Fruit fly (Drosophila melanogaster) whole organism, embryonic: ENCODE measurements around the gene SpdS.
A peak's percentile ranks its signal among the peaks of the same experiment; 100 is the strongest.

Source experiments
- C15 ChIP-seq: fragments of 200-800 bp; sonication (Bioruptor generic); IDR thresholded peaks from 3 replicates; pipeline ENCODE4 v1.3.6; 2022; ENCODE audit warnings: missing biosample characterization, missing genetic modification characterization
- CG11093 ChIP-seq: fragments of 200-800 bp; sonication (Bioruptor generic); IDR thresholded peaks from 3 replicates; pipeline ENCODE4 v1.3.6; 2022; ENCODE audit warnings: missing biosample characterization, missing genetic modification characterization
- CG11456 ChIP-seq: fragments of 200-800 bp; sonication (Bioruptor generic); IDR thresholded peaks from 3 replicates; pipeline ENCODE4 v1.3.6; 2022; ENCODE audit warnings: missing biosample characterization, missing genetic modification characterization
- CG1233 ChIP-seq: fragments of 200-800 bp; sonication (Bioruptor generic); optimal IDR thresholded peaks from 4 replicates; lab custom pipeline; 2018; ENCODE audit warnings: missing biosample characterization, mild to moderate bottlenecking, missing genetic modification characterization
- CG14965 ChIP-seq: fragments of 200-800 bp; sonication (Bioruptor generic); optimal IDR thresholded peaks from 2 replicates; lab custom pipeline; 2016; ENCODE audit warnings: missing biosample characterization, missing genetic modification characterization, borderline replicate concordance
- CG15601 ChIP-seq: fragments of 200-800 bp; sonication (Bioruptor generic); optimal IDR thresholded peaks from 3 replicates; lab custom pipeline; 2019; ENCODE audit warnings: missing biosample characterization, mild to moderate bottlenecking, missing genetic modification characterization, moderate library complexity
- CG1603 ChIP-seq: fragments of 200-800 bp; sonication (Bioruptor generic); optimal IDR thresholded peaks from 2 replicates; lab custom pipeline; 2019; ENCODE audit warnings: missing biosample characterization, mild to moderate bottlenecking, missing genetic modification characterization, moderate library complexity
- CG17802 ChIP-seq: fragments of 200-800 bp; sonication (Bioruptor generic); optimal IDR thresholded peaks from 2 replicates; lab custom pipeline; 2018; ENCODE audit warnings: missing biosample characterization, mild to moderate bottlenecking, missing genetic modification characterization, moderate library complexity
- CG18262 ChIP-seq: fragments of 200-800 bp; optimal IDR thresholded peaks from 3 replicates; lab custom pipeline; 2019; ENCODE audit warnings: missing biosample characterization, mild to moderate bottlenecking, missing genetic modification characterization, moderate library complexity
- CG3726 ChIP-seq: fragments of 200-800 bp; sonication (Bioruptor generic); IDR thresholded peaks from 3 replicates; pipeline ENCODE4, ENCODE4 v1.3.6; 2022; ENCODE audit warnings: missing biosample characterization, missing genetic modification characterization
- CG3847 ChIP-seq: fragments of 200-800 bp; sonication (Bioruptor generic); IDR thresholded peaks from 2 replicates; pipeline ENCODE4 v1.3.6; 2022; ENCODE audit warnings: missing biosample characterization, missing genetic modification characterization
- CG5953 ChIP-seq: fragments of 200-800 bp; sonication (Bioruptor generic); IDR thresholded peaks from 2 replicates; pipeline ENCODE4 v1.3.6; 2022; ENCODE audit warnings: missing biosample characterization, missing genetic modification characterization
- CG6272 ChIP-seq: fragments of 200-800 bp; sonication (Bioruptor generic); IDR thresholded peaks from 2 replicates; pipeline ENCODE4 v1.3.6; 2022; ENCODE audit warnings: missing biosample characterization, missing genetic modification characterization
- CG8281 ChIP-seq: fragments of 200-800 bp; sonication (Bioruptor generic); optimal IDR thresholded peaks from 2 replicates; lab custom pipeline; 2018; ENCODE audit warnings: missing biosample characterization, mild to moderate bottlenecking, missing genetic modification characterization, moderate library complexity
- CG8388 ChIP-seq: fragments of 200-800 bp; sonication (Bioruptor generic); optimal IDR thresholded peaks from 2 replicates; lab custom pipeline; 2019; ENCODE audit warnings: missing biosample characterization, mild to moderate bottlenecking, missing genetic modification characterization, moderate library complexity
- CG8478 ChIP-seq: fragments of >200 bp; optimal IDR thresholded peaks from 2 replicates; lab custom pipeline; 2018
- CG8765 ChIP-seq: fragments of 200-800 bp; sonication (Bioruptor generic); IDR thresholded peaks from 2 replicates; pipeline ENCODE4 v1.3.6; 2022; ENCODE audit warnings: missing biosample characterization, missing genetic modification characterization
- Dip2 ChIP-seq: fragments of 200-800 bp; sonication (Bioruptor generic); IDR thresholded peaks from 2 replicates; pipeline ENCODE4 v1.3.6; 2022; ENCODE audit warnings: missing biosample characterization, missing genetic modification characterization
- Fer2 ChIP-seq: fragments of 200-800 bp; sonication (Bioruptor generic); optimal IDR thresholded peaks from 2 replicates; lab custom pipeline; 2018; ENCODE audit warnings: missing biosample characterization, mild to moderate bottlenecking, missing genetic modification characterization, moderate library complexity
- HHEX ChIP-seq: fragments of 200-800 bp; sonication (Bioruptor generic); optimal IDR thresholded peaks from 3 replicates; lab custom pipeline; 2017; ENCODE audit warnings: missing biosample characterization, mild to moderate bottlenecking, missing genetic modification characterization, missing genetic modification reagents
- Hmx ChIP-seq: fragments of 200-800 bp; sonication (Bioruptor generic); optimal IDR thresholded peaks from 2 replicates; lab custom pipeline; 2016; ENCODE audit warnings: missing biosample characterization, missing genetic modification characterization
- Hr3 ChIP-seq: fragments of 200-800 bp; sonication (Bioruptor generic); optimal IDR thresholded peaks from 3 replicates; lab custom pipeline; 2016; ENCODE audit warnings: missing biosample characterization, missing genetic modification characterization
- Kr ChIP-seq: fragments of 200-800 bp; sonication (Bioruptor generic); optimal IDR thresholded peaks from 2 replicates; lab custom pipeline; 2017; ENCODE audit warnings: missing biosample characterization, mild to moderate bottlenecking, missing genetic modification characterization
- Lhr ChIP-seq: fragments of 200-800 bp; sonication (Bioruptor generic); optimal IDR thresholded peaks from 3 replicates; lab custom pipeline; 2017; ENCODE audit warnings: mild to moderate bottlenecking, missing biosample characterization, missing genetic modification reagents, missing genetic modification characterization
- Meics ChIP-seq: fragments of 200-800 bp; sonication (Bioruptor generic); optimal IDR thresholded peaks from 2 replicates; lab custom pipeline; 2017; ENCODE audit warnings: missing biosample characterization, mild to moderate bottlenecking, missing genetic modification characterization
- Mes4 ChIP-seq: fragments of 200-800 bp; sonication (Bioruptor generic); optimal IDR thresholded peaks from 2 replicates; lab custom pipeline; 2016; ENCODE audit warnings: missing biosample characterization, missing genetic modification characterization
- NK7.1 ChIP-seq: fragments of 200-800 bp; sonication (Bioruptor generic); optimal IDR thresholded peaks from 3 replicates; lab custom pipeline; 2016; ENCODE audit warnings: missing biosample characterization, missing genetic modification characterization
- Oaz ChIP-seq: fragments of 200-800 bp; sonication (Bioruptor generic); IDR thresholded peaks from 2 replicates; pipeline ENCODE4 v1.3.6; 2022; ENCODE audit warnings: missing biosample characterization, missing genetic modification characterization
- Rx ChIP-seq: fragments of 200-800 bp; sonication (Bioruptor generic); IDR thresholded peaks from 2 replicates; pipeline ENCODE4 v1.3.6; 2022; ENCODE audit warnings: missing biosample characterization, missing genetic modification characterization
- Ssrp ChIP-seq: fragments of 200-800 bp; sonication (Bioruptor generic); optimal IDR thresholded peaks from 2 replicates; lab custom pipeline; 2018; ENCODE audit warnings: missing biosample characterization, mild to moderate bottlenecking, missing genetic modification characterization, moderate library complexity
- Trl ChIP-seq, 3 experiments: fragments of >200 bp in 2 of 3; fragments of 200-800 bp in 1 of 3; sonication (Bioruptor generic) in 1 of 3; optimal IDR thresholded peaks; 2 replicates in 1 of 3; 3 replicates in 2 of 3; lab custom pipeline; 2016 to 2017; ENCODE audit warnings: missing biosample characterization in 1 of 3, missing genetic modification characterization in 1 of 3
- aop ChIP-seq: fragments of 200-800 bp; sonication (Bioruptor generic); IDR thresholded peaks from 2 replicates; pipeline ENCODE4 v1.3.6; 2022; ENCODE audit warnings: missing biosample characterization, missing genetic modification characterization
- ase ChIP-seq: fragments of 200-800 bp; sonication (Bioruptor generic); IDR thresholded peaks from 3 replicates; pipeline ENCODE4 v1.3.6; 2022; ENCODE audit warnings: missing biosample characterization, missing genetic modification characterization
- az2 ChIP-seq: fragments of 200-800 bp; sonication (Bioruptor generic); optimal IDR thresholded peaks from 3 replicates; lab custom pipeline; 2016; ENCODE audit warnings: missing biosample characterization, missing genetic modification characterization
- btn ChIP-seq: fragments of 200-800 bp; sonication (Bioruptor generic); optimal IDR thresholded peaks from 2 replicates; lab custom pipeline; 2016; ENCODE audit warnings: missing biosample characterization, missing genetic modification characterization
- eve ChIP-seq, 2 experiments: fragments of >200 bp; optimal IDR thresholded peaks; 2 replicates each; lab custom pipeline; 2017; ENCODE audit warnings: missing biosample characterization in 2 of 2, missing genetic modification characterization in 2 of 2
- fd64A ChIP-seq: fragments of 200-800 bp; sonication (Bioruptor generic); optimal IDR thresholded peaks from 3 replicates; lab custom pipeline; 2018; ENCODE audit warnings: missing biosample characterization, mild to moderate bottlenecking, missing genetic modification characterization
- gcm2 ChIP-seq: fragments of 200-800 bp; sonication (Bioruptor generic); optimal IDR thresholded peaks from 2 replicates; lab custom pipeline; 2016; ENCODE audit warnings: missing biosample characterization, missing genetic modification characterization
- hkb ChIP-seq, 2 experiments: fragments of 200-800 bp in 1 of 2; fragments of >200 bp in 1 of 2; sonication (Bioruptor generic) in 1 of 2; IDR thresholded peaks in 1 of 2; optimal IDR thresholded peaks in 1 of 2; 2 replicates each; pipeline versions ENCODE4 v1.3.6 to Lab custom; 2017 to 2022; ENCODE audit warnings: missing biosample characterization in 1 of 2, missing genetic modification characterization in 1 of 2
- inv ChIP-seq: fragments of 200-800 bp; sonication (Bioruptor generic); IDR thresholded peaks from 2 replicates; pipeline ENCODE4 v1.3.6; 2022; ENCODE audit warnings: missing biosample characterization, missing genetic modification characterization; ENCODE audit not compliant: partially characterized antibody
- jigr1 ChIP-seq: fragments of 200-800 bp; sonication (Bioruptor generic); IDR thresholded peaks from 3 replicates; pipeline ENCODE4 v1.3.6; 2022; ENCODE audit warnings: missing biosample characterization, missing genetic modification characterization
- knrl ChIP-seq: fragments of 200-800 bp; sonication (Bioruptor generic); IDR thresholded peaks from 3 replicates; pipeline ENCODE4 v1.3.6; 2022; ENCODE audit warnings: missing biosample characterization, missing genetic modification characterization; ENCODE audit not compliant: partially characterized antibody
- lola ChIP-seq, 3 experiments: fragments of >200 bp in 2 of 3; fragments of 200-800 bp in 1 of 3; sonication (Bioruptor generic) in 1 of 3; optimal IDR thresholded peaks; 2 replicates each; lab custom pipeline; 2017 to 2019; ENCODE audit warnings: missing biosample characterization in 3 of 3, missing genetic modification characterization in 3 of 3, mild to moderate bottlenecking in 1 of 3, moderate library complexity in 1 of 3
- lov ChIP-seq, 2 experiments: fragments of 200-800 bp in 1 of 2; fragments of >200 bp in 1 of 2; sonication (Bioruptor generic) in 1 of 2; IDR thresholded peaks in 1 of 2; optimal IDR thresholded peaks in 1 of 2; 2 replicates in 1 of 2; 3 replicates in 1 of 2; pipeline versions ENCODE4 v1.3.6 to Lab custom; 2017 to 2022; ENCODE audit warnings: missing biosample characterization in 1 of 2, missing genetic modification characterization in 1 of 2
- pho ChIP-seq: fragments of 200-800 bp; sonication (Bioruptor generic); optimal IDR thresholded peaks from 2 replicates; lab custom pipeline; 2016; ENCODE audit warnings: missing biosample characterization, missing genetic modification characterization
- phol ChIP-seq: fragments of 200-800 bp; sonication (Bioruptor generic); optimal IDR thresholded peaks from 3 replicates; lab custom pipeline; 2018; ENCODE audit warnings: missing biosample characterization, mild to moderate bottlenecking, missing genetic modification characterization, moderate library complexity
- scrt ChIP-seq: fragments of 200-800 bp; sonication (Bioruptor generic); optimal IDR thresholded peaks from 2 replicates; lab custom pipeline; 2018; ENCODE audit warnings: missing biosample characterization, mild to moderate bottlenecking, missing genetic modification characterization, moderate library complexity
- sqz ChIP-seq: fragments of 200-800 bp; sonication (Bioruptor generic); optimal IDR thresholded peaks from 3 replicates; lab custom pipeline; 2018; ENCODE audit warnings: missing biosample characterization, mild to moderate bottlenecking, missing genetic modification characterization
- sr ChIP-seq: fragments of 200-800 bp; sonication (Bioruptor generic); IDR thresholded peaks from 3 replicates; pipeline ENCODE4 v1.3.6; 2022; ENCODE audit warnings: missing biosample characterization, missing genetic modification characterization
- stc ChIP-seq: fragments of 200-800 bp; sonication (Bioruptor generic); IDR thresholded peaks from 2 replicates; pipeline ENCODE4 v1.3.6; 2022; ENCODE audit warnings: missing biosample characterization, missing genetic modification characterization

SpdS gene

dm6 chr3R:9630633-9631095 lies 777 bp upstream of the SpdS start, which contains the start of gene Calr (continued):
- TF ChIP-seq Hr3 (GFP tag; lab: Kevin White, UChicago) (peak; percentile 27), CG1233 (GFP tag; lab: Kevin White, UChicago) (peak; percentile 39), ase (no peak), jigr1 (GFP tag; lab: Robert Waterston, UW) (no peak), Meics (GFP tag; lab: Kevin White, UChicago) (peak; percentile 31), phol (tag; lab: Kevin White, UChicago) (peak; percentile 54), Ssrp (tag; lab: Kevin White, UChicago) (no peak), stc (GFP tag; lab: Robert Waterston, UW) (no peak), CG8388 (GFP tag; lab: Kevin White, UChicago) (peak; percentile 14), inv (no peak), CG5953 (GFP tag; lab: Robert Waterston, UW) (no peak), CG17802 (tag; lab: Kevin White, UChicago) (no peak), hkb (optimal IDR thresholded peaks at IDR 0.05; lab: Kevin White, UChicago) (no peak), hkb (GFP tag; IDR thresholded peaks at IDR 0.05; lab: Robert Waterston, UW) (no peak), gcm2 (peak; percentile 43), C15 (no peak), CG3726 (GFP tag; lab: Robert Waterston, UW) (no peak), CG14965 (GFP tag; lab: Kevin White, UChicago) (no peak), CG11456 (GFP tag; lab: Robert Waterston, UW) (no peak), sr (GFP tag; lab: Robert Waterston, UW) (no peak), CG6272 (GFP tag; lab: Robert Waterston, UW) (peak; percentile 32; the same call in 1 of the 2 replicates), Fer2 (tag; lab: Kevin White, UChicago) (no peak), lov (optimal IDR thresholded peaks at IDR 0.05; lab: Kevin White, UChicago) (no peak), lov (GFP tag; IDR thresholded peaks at IDR 0.05; lab: Robert Waterston, UW) (no peak), fd64A (GFP tag; lab: Kevin White, UChicago) (peak; percentile 8), Rx (GFP tag; lab: Robert Waterston, UW) (no peak), Oaz (GFP tag; lab: Robert Waterston, UW) (no peak), aop (GFP tag; lab: Robert Waterston, UW) (no peak), CG18262 (tag; lab: Kevin White, UChicago) (no peak), scrt (GFP tag; lab: Kevin White, UChicago) (peak; percentile 49), btn (GFP tag; lab: Kevin White, UChicago) (no peak), Lhr (GFP tag; lab: Kevin White, UChicago) (peak; percentile 93), pho (GFP tag; lab: Kevin White, UChicago) (no peak), CG8478 (lab: Kevin White, UChicago) (no peak), NK7.1 (peak; percentile 37), Mes4 (GFP tag; lab: Kevin White, UChicago) (peak; percentile 1), CG11093 (GFP tag; lab: Robert Waterston, UW) (no peak), eve (GFP tag; optimal IDR thresholded peaks at IDR 0.05; lab: Kevin White, UChicago) (no peak), Dip2 (GFP tag; lab: Robert Waterston, UW) (no peak), CG15601 (tag; lab: Kevin White, UChicago) (peak; percentile 56), CG1603 (tag; lab: Kevin White, UChicago) (peak; percentile 48), az2 (GFP tag; lab: Kevin White, UChicago) (no peak), knrl (GFP tag; lab: Robert Waterston, UW) (no peak), CG8765 (GFP tag; lab: Robert Waterston, UW) (no peak), sqz (GFP tag; lab: Kevin White, UChicago) (peak; percentile 54), Trl (optimal IDR thresholded peaks at IDR 0.05; lab: Kevin White, UChicago) (no peak), Trl (GFP tag; optimal IDR thresholded peaks at IDR 0.05; lab: Kevin White, UChicago) (no peak), lola (GFP tag; optimal IDR thresholded peaks at IDR 0.05; lab: Kevin White, UChicago) (no peak), Kr (no peak), HHEX (GFP tag; lab: Kevin White, UChicago) (peak; percentile 27), Hmx (GFP tag; lab: Kevin White, UChicago) (no peak), CG3847 (no peak), CG8281 (tag; lab: Kevin White, UChicago) (no peak)
